Worm (Caenorhabditis elegans): ENCODE data around the gene col-115.

- TF ChIP-seq dao-5 (tag; optimal IDR thresholded peaks at IDR 0.05): no peak
- TF ChIP-seq him-1 (tag; optimal IDR thresholded peaks at IDR 0.05): no peak
- TF ChIP-seq W03F9.2 (tag; optimal IDR thresholded peaks at IDR 0.05): no peak
Observed at ce11 chrIV:8004019-8004418, 15.5 kb downstream of the col-115 start, which contains the start of gene rig-4.
